Worm (Caenorhabditis elegans) whole organism, L4 larva: ENCODE measurements around the gene clec-151.
A peak's percentile ranks its signal among the peaks of the same experiment; 100 is the strongest.

Experiments used
- D1046.2 ChIP-seq: fragments of 200-800 bp; sonication (Bioruptor generic); IDR thresholded peaks from 2 replicates; pipeline ENCODE4 v1.3.6; 2022; ENCODE audit warnings: missing genetic modification characterization, missing compliant biosample characterization
- F44E2.7 ChIP-seq: fragments of 200-800 bp; sonication (Bioruptor generic); IDR thresholded peaks from 2 replicates; pipeline ENCODE4 v2.1.2; 2022; ENCODE audit warnings: missing genetic modification characterization, missing compliant biosample characterization
- T20F7.1 ChIP-seq: fragments of 200-800 bp; sonication (Bioruptor generic); optimal IDR thresholded peaks from 2 replicates; lab custom pipeline; 2018; ENCODE audit warnings: mild to moderate bottlenecking, missing genetic modification characterization, missing compliant biosample characterization
- T26A8.4 ChIP-seq: fragments of 200-800 bp; sonication (Bioruptor generic); IDR thresholded peaks from 2 replicates; pipeline ENCODE4 v1.3.6; 2022; ENCODE audit warnings: missing genetic modification characterization, missing compliant biosample characterization
- Y5F2A.4 ChIP-seq: fragments of 200-800 bp; sonication (Bioruptor generic); optimal IDR thresholded peaks from 2 replicates; lab custom pipeline; 2018; ENCODE audit warnings: mild to moderate bottlenecking, missing genetic modification characterization, missing compliant biosample characterization
- aha-1 ChIP-seq: fragments of 150-350 bp; peaks from one replicate; lab custom pipeline; 2014; ENCODE audit warnings: missing biosample characterization, missing genetic modification characterization
- ama-1 ChIP-seq: fragments of 150-350 bp; optimal IDR thresholded peaks from 2 replicates; lab custom pipeline; 2014; ENCODE audit warnings: inconsistent platforms, mixed read lengths
- attf-4 ChIP-seq: sonication (generic microtip); optimal IDR thresholded peaks from 3 replicates; lab custom pipeline; 2017; ENCODE audit warnings: missing biosample characterization, missing genetic modification characterization
- ceh-28 ChIP-seq: fragments of 150-350 bp; optimal IDR thresholded peaks from 2 replicates; lab custom pipeline; 2014; ENCODE audit warnings: missing biosample characterization, missing genetic modification reagents, missing genetic modification characterization
- ceh-44 ChIP-seq: fragments of 200-800 bp; sonication (Bioruptor generic); IDR thresholded peaks from 2 replicates; pipeline ENCODE4 v1.3.6; 2022; ENCODE audit warnings: missing genetic modification reagents, missing genetic modification characterization, missing compliant biosample characterization
- daf-16 ChIP-seq, 3 experiments: sonication (generic microtip); optimal IDR thresholded peaks; 2 replicates each; lab custom pipeline; 2016 to 2017; ENCODE audit warnings: missing genetic modification characterization in 3 of 3, missing genetic modification reagents in 3 of 3, mild to moderate bottlenecking in 2 of 3, missing compliant biosample characterization in 2 of 3, missing biosample characterization in 1 of 3, moderate library complexity in 1 of 3
- daf-8 ChIP-seq: fragments of 200-800 bp; sonication (Bioruptor generic); IDR thresholded peaks from 2 replicates; pipeline ENCODE4 v1.3.6; 2022; ENCODE audit warnings: missing genetic modification characterization, missing compliant biosample characterization
- dmd-8 ChIP-seq: fragments of 200-800 bp; sonication (Bioruptor generic); IDR thresholded peaks from 2 replicates; pipeline ENCODE4 v1.3.6; 2022; ENCODE audit warnings: missing genetic modification characterization, missing compliant biosample characterization
- egl-43 ChIP-seq: fragments of 200-800 bp; sonication (Bioruptor generic); IDR thresholded peaks from 2 replicates; pipeline ENCODE4 v1.3.6; 2022; ENCODE audit warnings: missing genetic modification reagents, missing genetic modification characterization, missing compliant biosample characterization
- hif-1 ChIP-seq, 2 experiments: sonication (generic microtip); optimal IDR thresholded peaks; 2 replicates each; lab custom pipeline; 2016 to 2017; ENCODE audit warnings: missing compliant biosample characterization in 2 of 2, missing genetic modification characterization in 2 of 2, missing genetic modification reagents in 2 of 2, missing genotype in 2 of 2, mild to moderate bottlenecking in 1 of 2
- hlh-11 ChIP-seq: fragments of 200-800 bp; sonication (Bioruptor generic); optimal IDR thresholded peaks from 2 replicates; lab custom pipeline; 2018; ENCODE audit warnings: mild to moderate bottlenecking, missing genetic modification characterization, missing compliant biosample characterization
- jun-1 ChIP-seq: fragments of 150-350 bp; optimal IDR thresholded peaks from 2 replicates; lab custom pipeline; 2014; ENCODE audit warnings: missing biosample characterization, missing genetic modification reagents, missing genetic modification characterization
- lin-1 ChIP-seq: fragments of 200-800 bp; sonication (Bioruptor generic); IDR thresholded peaks from 2 replicates; pipeline ENCODE4 v1.3.6; 2022; ENCODE audit warnings: missing genetic modification reagents, missing genetic modification characterization, missing compliant biosample characterization
- lin-13 ChIP-seq: fragments of 150-350 bp; optimal IDR thresholded peaks from 2 replicates; lab custom pipeline; 2014; ENCODE audit warnings: missing biosample characterization, missing genetic modification reagents, missing genetic modification characterization
- lsy-2 ChIP-seq, 2 experiments: fragments of 150-350 bp in 1 of 2; sonication (generic microtip) in 1 of 2; optimal IDR thresholded peaks; 2 replicates each; lab custom pipeline; 2014 to 2017; ENCODE audit warnings: missing biosample characterization in 2 of 2, missing genetic modification characterization in 2 of 2
- mdl-1 ChIP-seq, 2 experiments: fragments of 150-350 bp in 1 of 2; sonication (generic microtip) in 1 of 2; optimal IDR thresholded peaks; 2 replicates each; lab custom pipeline; 2014 to 2017; ENCODE audit warnings: missing biosample characterization in 2 of 2, missing genetic modification characterization in 2 of 2
- mdt-29 ChIP-seq: fragments of 200-800 bp; sonication (Bioruptor generic); IDR thresholded peaks from 2 replicates; pipeline ENCODE4 v1.3.6; 2022; ENCODE audit warnings: missing genetic modification reagents, missing genetic modification characterization, missing compliant biosample characterization
- mep-1 ChIP-seq: fragments of 150-350 bp; sonication (generic microtip); optimal IDR thresholded peaks from 3 replicates; lab custom pipeline; 2014; ENCODE audit warnings: missing biosample characterization, missing genetic modification characterization
- mxl-3 ChIP-seq: fragments of 200-800 bp; sonication (Bioruptor generic); optimal IDR thresholded peaks from 2 replicates; lab custom pipeline; 2018; ENCODE audit warnings: mild to moderate bottlenecking, missing genetic modification characterization, missing compliant biosample characterization
- nhr-102 ChIP-seq: sonication (generic microtip); optimal IDR thresholded peaks from 2 replicates; lab custom pipeline; 2016; ENCODE audit warnings: mild to moderate bottlenecking, missing genetic modification characterization, moderate library complexity, missing compliant biosample characterization
- nhr-11 ChIP-seq: fragments of 150-350 bp; optimal IDR thresholded peaks from 2 replicates; lab custom pipeline; 2014; ENCODE audit warnings: missing biosample characterization, missing genetic modification characterization
- nhr-28 ChIP-seq: fragments of 150-350 bp; optimal IDR thresholded peaks from 2 replicates; lab custom pipeline; 2014; ENCODE audit warnings: missing biosample characterization, missing genetic modification characterization
- nhr-6 ChIP-seq: fragments of 150-350 bp; optimal IDR thresholded peaks from 2 replicates; lab custom pipeline; 2014; ENCODE audit warnings: missing biosample characterization, missing genetic modification characterization
- nhr-77 ChIP-seq: fragments of 150-350 bp; optimal IDR thresholded peaks from 2 replicates; lab custom pipeline; 2014; ENCODE audit warnings: missing biosample characterization, missing genetic modification characterization
- snpc-4 ChIP-seq: fragments of 150-350 bp; optimal IDR thresholded peaks from 2 replicates; lab custom pipeline; 2014; ENCODE audit warnings: missing biosample characterization, missing genetic modification characterization
- tra-1 ChIP-seq: fragments of 200-800 bp; sonication (Bioruptor generic); IDR thresholded peaks from 2 replicates; pipeline ENCODE4 v1.3.6; 2022; ENCODE audit warnings: missing genetic modification reagents, missing genetic modification characterization, missing compliant biosample characterization
- unc-39 ChIP-seq: sonication (generic microtip); optimal IDR thresholded peaks from 2 replicates; lab custom pipeline; 2017; ENCODE audit warnings: missing biosample characterization, missing genetic modification characterization
- unc-62 ChIP-seq, 3 experiments: fragments of 150-350 bp in 1 of 3; sonication (generic microtip); optimal IDR thresholded peaks in 2 of 3; peaks in 1 of 3; 1 replicate in 1 of 3; 2 replicates in 2 of 3; lab custom pipeline; 2014 to 2017; ENCODE audit warnings: missing biosample characterization in 3 of 3, missing genetic modification characterization in 3 of 3, missing genetic modification reagents in 3 of 3, missing genotype in 1 of 3
- zfp-3 ChIP-seq: fragments of 200-800 bp; sonication (Bioruptor generic); conservative IDR thresholded peaks from 2 replicates; pipeline ENCODE4 v1.3.6; 2022; ENCODE audit warnings: missing genetic modification reagents, missing genetic modification characterization, missing compliant biosample characterization
- zip-2 ChIP-seq: fragments of 150-350 bp; optimal IDR thresholded peaks from 2 replicates; lab custom pipeline; 2014; ENCODE audit warnings: missing biosample characterization, missing genetic modification characterization

The clec-151 gene

ce11 chrIII:4600139-4600762 is 28.0 kb upstream of the clec-151 start, which contains the start of gene mab-21:
TSS of gene mab-21 (plus strand) at chrIII:4600753.
- TF ChIP-seq hif-1 (tag; optimal IDR thresholded peaks at IDR 0.05; lab: Kevin White, UChicago) = no peak
- TF ChIP-seq unc-39 = no peak
- peak; percentile 73 for TF ChIP-seq aha-1 (tag; lab: Kevin White, UChicago)
- no peak for TF ChIP-seq Y5F2A.4 (GFP tag; lab: Kevin White, UChicago)
- TF ChIP-seq ceh-28 = no peak
- peak in 1 of 2 experiments; percentile 9 for TF ChIP-seq daf-16 (GFP tag; optimal IDR thresholded peaks at IDR 0.05; lab: Kevin White, UChicago)
- TF ChIP-seq daf-16 (tag; optimal IDR thresholded peaks at IDR 0.05; lab: Kevin White, UChicago) = no peak
- no peak for TF ChIP-seq nhr-77 (tag; lab: Kevin White, UChicago)
- TF ChIP-seq unc-62 (GFP tag; optimal IDR thresholded peaks at IDR 0.05 in 1 of 2; lab: Kevin White, UChicago) = peak in 1 of 2 experiments; percentile 92
- no peak for TF ChIP-seq unc-62 (tag; optimal IDR thresholded peaks at IDR 0.05; lab: Kevin White, UChicago)
- peak; percentile 44 for TF ChIP-seq hlh-11
- peak in 1 of 2 experiments; percentile 13 for TF ChIP-seq lsy-2 (tag; optimal IDR thresholded peaks at IDR 0.05; lab: Kevin White, UChicago)
- TF ChIP-seq nhr-28 (tag; lab: Kevin White, UChicago) = peak; percentile 57
- TF ChIP-seq D1046.2 (GFP tag; lab: Robert Waterston, UW) = no peak
- no peak for TF ChIP-seq mdt-29 (GFP tag; lab: Robert Waterston, UW)
- no peak for TF ChIP-seq ceh-44 (GFP tag; lab: Robert Waterston, UW)
- no peak for TF ChIP-seq jun-1 (tag; lab: Kevin White, UChicago)
- TF ChIP-seq nhr-11 (tag; lab: Kevin White, UChicago) = peak; percentile 5
- TF ChIP-seq F44E2.7 = no peak
- TF ChIP-seq snpc-4 (tag; lab: Kevin White, UChicago) = no peak
- no peak for TF ChIP-seq tra-1 (GFP tag; lab: Robert Waterston, UW)
- no peak for TF ChIP-seq mdl-1 (tag; optimal IDR thresholded peaks at IDR 0.05; lab: Kevin White, UChicago)
- TF ChIP-seq mxl-3 = peak; percentile 32
- no peak for TF ChIP-seq nhr-6 (tag; lab: Kevin White, UChicago)
- no peak for TF ChIP-seq dmd-8 (GFP tag; lab: Robert Waterston, UW)
- no peak for TF ChIP-seq T20F7.1
- no peak for TF ChIP-seq egl-43

ce11 chrIII:4601286-4601685 is 27.0 kb upstream of the clec-151 start:
- TF ChIP-seq aha-1 (tag; lab: Kevin White, UChicago) (peak; percentile 74), nhr-102 (tag; lab: Kevin White, UChicago) (no peak), unc-62 (GFP tag; optimal IDR thresholded peaks at IDR 0.05 in 1 of 2; lab: Kevin White, UChicago) (peak in 1 of 2 experiments; percentile 95), unc-62 (tag; optimal IDR thresholded peaks at IDR 0.05; lab: Kevin White, UChicago) (no peak), lin-1 (GFP tag; lab: Robert Waterston, UW) (no peak), nhr-77 (tag; lab: Kevin White, UChicago) (no peak), nhr-11 (tag; lab: Kevin White, UChicago) (no peak), mep-1 (no peak), nhr-6 (tag; lab: Kevin White, UChicago) (no peak), zfp-3 (no peak)

ce11 chrIII:4603837-4604236 is 24.4 kb upstream of the clec-151 start:
- TF ChIP-seq daf-8 (GFP tag; lab: Robert Waterston, UW) (no peak), lin-13 (GFP tag; lab: Kevin White, UChicago) (no peak), lin-1 (GFP tag; lab: Robert Waterston, UW) (no peak), aha-1 (tag; lab: Kevin White, UChicago) (no peak), ama-1 (no peak), T26A8.4 (GFP tag; lab: Robert Waterston, UW) (no peak), attf-4 (tag; lab: Kevin White, UChicago) (no peak), zip-2 (no peak), unc-39 (no peak)
